Worm (Caenorhabditis elegans): ENCODE results near the gene tex-2.

DNA sequence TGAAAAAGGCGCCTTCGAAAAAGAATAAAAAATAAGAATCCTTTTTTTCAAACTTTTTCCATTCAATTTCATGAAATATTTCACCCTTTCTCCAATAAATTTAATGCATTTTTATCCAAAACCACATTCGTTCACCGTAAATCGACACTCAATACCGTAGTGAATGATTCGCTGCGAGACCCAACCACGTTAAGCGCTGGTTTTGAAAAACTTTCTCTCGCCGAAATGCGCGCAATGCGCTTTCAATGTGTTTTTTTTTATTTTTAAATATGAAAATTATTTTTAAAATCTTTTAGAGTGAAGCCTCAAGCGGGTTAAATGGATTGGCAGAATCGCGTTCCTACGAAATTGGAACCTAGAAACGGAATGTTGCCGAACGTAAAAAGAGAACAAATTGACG, 32.9 kb upstream of the tex-2 start, which contains the start of gene F59G1.8:
- no peak for TF ChIP-seq snpc-4 (tag; optimal IDR thresholded peaks at IDR 0.05)
- TF ChIP-seq nfya-1 (tag; optimal IDR thresholded peaks at IDR 0.05; ENCODE audit: insufficient read depth), result no peak
- TF ChIP-seq lin-39 (tag; optimal IDR thresholded peaks at IDR 0.05), result no peak
- no peak for TF ChIP-seq elt-2 (tag; optimal IDR thresholded peaks at IDR 0.05)
- TF ChIP-seq pha-4 (tag; optimal IDR thresholded peaks at IDR 0.05), result no peak
- TF ChIP-seq nhr-11 (tag; optimal IDR thresholded peaks at IDR 0.05), result no peak
- TF ChIP-seq egl-5 (tag; optimal IDR thresholded peaks at IDR 0.05), result no peak
- no peak for TF ChIP-seq ztf-4 (tag; optimal IDR thresholded peaks at IDR 0.05)
- TF ChIP-seq nhr-25 (tag; optimal IDR thresholded peaks at IDR 0.05), result no peak

Data from whole organism, L3 larva.